Worm (Caenorhabditis elegans) whole organism, L4/young adult: ENCODE data around the gene srz-70.

Source experiments
- W03F9.2 ChIP-seq: fragments of 150-350 bp; optimal IDR thresholded peaks from 2 replicates; lab custom pipeline; 2014; ENCODE audit warnings: missing biosample characterization, missing genetic modification characterization
- him-1 ChIP-seq: sonication (generic microtip); optimal IDR thresholded peaks from 2 replicates; lab custom pipeline; 2016; ENCODE audit warnings: missing genotype, missing genetic modification reagents, missing genetic modification characterization, missing compliant biosample characterization

- TF ChIP-seq him-1 (tag; lab: Kevin White, UChicago) (no peak), W03F9.2 (tag; lab: Kevin White, UChicago) (no peak)
Measured at ce11 chrIV:3527878-3528277, 49.1 kb upstream of the srz-70 start.
